Worm (Caenorhabditis elegans) whole organism, early embryonic: ENCODE results near the gene rpl-28.

Experiments
- B0310.2 ChIP-seq: sonication (generic microtip); optimal IDR thresholded peaks from 2 replicates; lab custom pipeline; 2016; ENCODE audit warnings: mild to moderate bottlenecking, missing genetic modification characterization, missing compliant biosample characterization
- F13C5.2 ChIP-seq: sonication (generic microtip); optimal IDR thresholded peaks from 2 replicates; lab custom pipeline; 2017; ENCODE audit warnings: mild to moderate bottlenecking, missing genetic modification characterization, inconsistent platforms, missing compliant biosample characterization
- aly-1 ChIP-seq: sonication (generic microtip); optimal IDR thresholded peaks from 2 replicates; lab custom pipeline; 2016; ENCODE audit warnings: missing genetic modification characterization, missing compliant biosample characterization
- ama-1 ChIP-seq: fragments of 150-350 bp; optimal IDR thresholded peaks from 2 replicates; lab custom pipeline; 2014
- ceh-13 ChIP-seq: fragments of 200-800 bp; sonication (Bioruptor generic); optimal IDR thresholded peaks from 2 replicates; lab custom pipeline; 2018; ENCODE audit warnings: mild to moderate bottlenecking, missing genetic modification characterization, missing compliant biosample characterization
- flt-1 ChIP-seq: fragments of 200-800 bp; sonication (Bioruptor generic); IDR thresholded peaks from 2 replicates; pipeline ENCODE4 v1.3.6; 2022; ENCODE audit warnings: missing genetic modification characterization, missing compliant biosample characterization
- hmbx-1 ChIP-seq: sonication (generic microtip); optimal IDR thresholded peaks from 2 replicates; lab custom pipeline; 2016; ENCODE audit warnings: mild to moderate bottlenecking, missing genetic modification characterization, missing compliant biosample characterization
- hmg-4 ChIP-seq: fragments of 200-800 bp; sonication (Bioruptor generic); optimal IDR thresholded peaks from 2 replicates; lab custom pipeline; 2018; ENCODE audit warnings: mild to moderate bottlenecking, missing genetic modification characterization, missing compliant biosample characterization
- hnd-1 ChIP-seq: sonication (generic microtip); optimal IDR thresholded peaks from 2 replicates; lab custom pipeline; 2016; ENCODE audit warnings: missing genetic modification characterization, missing compliant biosample characterization
- sea-1 ChIP-seq: fragments of 200-800 bp; sonication (Bioruptor generic); conservative IDR thresholded peaks from 2 replicates; pipeline ENCODE4 v1.3.6; 2022; ENCODE audit warnings: missing genetic modification characterization, missing compliant biosample characterization
- tbx-11 ChIP-seq: fragments of 200-800 bp; sonication (Bioruptor generic); IDR thresholded peaks from 2 replicates; pipeline ENCODE4 v1.3.6; 2022; ENCODE audit warnings: missing genetic modification characterization, missing compliant biosample characterization
- tra-4 ChIP-seq: sonication (generic microtip); optimal IDR thresholded peaks from 2 replicates; lab custom pipeline; 2017; ENCODE audit warnings: missing genetic modification characterization, missing compliant biosample characterization

DNA sequence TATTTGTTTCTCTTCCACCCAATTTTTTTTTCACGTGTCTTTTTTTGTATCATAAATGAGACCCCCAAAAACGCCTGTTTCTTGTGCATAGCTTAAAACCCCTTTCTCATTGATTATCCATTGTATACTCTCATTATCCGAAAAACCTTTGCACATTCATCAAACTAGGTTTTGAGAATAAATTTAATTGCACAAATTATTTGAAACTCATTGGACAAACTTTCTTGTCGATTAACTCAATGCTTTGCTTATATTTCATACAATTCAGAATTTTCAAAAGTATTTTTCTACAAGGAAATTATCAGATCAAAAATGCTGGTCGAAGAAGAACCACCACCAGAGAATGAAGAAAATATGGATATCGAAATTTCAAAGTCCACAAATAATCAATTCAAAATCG is 23.8 kb downstream of the rpl-28 start, which contains the start of gene R11D1.1:
- TF ChIP-seq F13C5.2 (tag; lab: Kevin White, UChicago) (no peak), ama-1 (lab: Kevin White, UChicago) (no peak), hmg-4 (GFP tag; lab: Kevin White, UChicago) (no peak), sea-1 (no peak), B0310.2 (no peak), tbx-11 (GFP tag; lab: Robert Waterston, UW) (no peak), flt-1 (GFP tag; lab: Robert Waterston, UW) (no peak), ceh-13 (GFP tag; lab: Kevin White, UChicago) (no peak), aly-1 (tag; lab: Kevin White, UChicago) (no peak), hmbx-1 (tag; lab: Kevin White, UChicago) (no peak), hnd-1 (no peak), tra-4 (no peak)
